Fruit fly (Drosophila melanogaster) whole organism, embryonic: ENCODE results near the gene CG14339.
A peak's percentile ranks its signal among the peaks of the same experiment; 100 is the strongest.

ENCODE experiments used
- Antp ChIP-seq: fragments of 200-800 bp; sonication (Bioruptor generic); optimal IDR thresholded peaks from 3 replicates; lab custom pipeline; 2016; ENCODE audit warnings: missing biosample characterization, missing genetic modification characterization
- Asciz ChIP-seq: fragments of 200-800 bp; sonication (Bioruptor generic); optimal IDR thresholded peaks from 2 replicates; lab custom pipeline; 2017; ENCODE audit warnings: missing biosample characterization, mild to moderate bottlenecking, missing genetic modification characterization, missing genetic modification reagents
- B-H1 ChIP-seq: fragments of 200-800 bp; sonication (Bioruptor generic); IDR thresholded peaks from 3 replicates; pipeline ENCODE4 v1.3.6; 2022; ENCODE audit warnings: missing biosample characterization, missing genetic modification characterization
- CG10147 ChIP-seq: fragments of 200-800 bp; sonication (Bioruptor generic); optimal IDR thresholded peaks from 2 replicates; lab custom pipeline; 2019; ENCODE audit warnings: missing biosample characterization, mild to moderate bottlenecking, missing genetic modification characterization, moderate library complexity
- CG10321 ChIP-seq: fragments of 200-800 bp; sonication (Bioruptor generic); IDR thresholded peaks from 2 replicates; pipeline ENCODE4 v1.3.6; 2022; ENCODE audit warnings: missing biosample characterization, missing genetic modification characterization
- CG10366 ChIP-seq: fragments of 200-800 bp; sonication (Bioruptor generic); IDR thresholded peaks from 2 replicates; pipeline ENCODE4 v1.3.6; 2022; ENCODE audit warnings: missing biosample characterization, missing genetic modification characterization
- CG11093 ChIP-seq: fragments of 200-800 bp; sonication (Bioruptor generic); IDR thresholded peaks from 3 replicates; pipeline ENCODE4 v1.3.6; 2022; ENCODE audit warnings: missing biosample characterization, missing genetic modification characterization
- CG12769 ChIP-seq: fragments of 200-800 bp; sonication (Bioruptor generic); optimal IDR thresholded peaks from 2 replicates; lab custom pipeline; 2019; ENCODE audit warnings: missing biosample characterization, mild to moderate bottlenecking, missing genetic modification characterization, moderate library complexity
- CG15011 ChIP-seq: fragments of 200-800 bp; sonication (Bioruptor generic); optimal IDR thresholded peaks from 3 replicates; lab custom pipeline; 2018; ENCODE audit warnings: missing biosample characterization, mild to moderate bottlenecking, missing genetic modification characterization
- CG1529 ChIP-seq: fragments of 200-800 bp; sonication (Bioruptor generic); optimal IDR thresholded peaks from 3 replicates; lab custom pipeline; 2018; ENCODE audit warnings: missing biosample characterization, missing genetic modification characterization
- CG15514 ChIP-seq: fragments of 200-800 bp; sonication (Bioruptor generic); optimal IDR thresholded peaks from 3 replicates; lab custom pipeline; 2017; ENCODE audit warnings: missing biosample characterization, missing genetic modification characterization, mild to moderate bottlenecking, moderate library complexity, missing genetic modification reagents
- CG1602 ChIP-seq: fragments of 200-800 bp; sonication (Bioruptor generic); optimal IDR thresholded peaks from 3 replicates; lab custom pipeline; 2016; ENCODE audit warnings: missing biosample characterization, missing genetic modification characterization
- CG17912 ChIP-seq: fragments of 200-800 bp; sonication (Bioruptor generic); optimal IDR thresholded peaks from 2 replicates; lab custom pipeline; 2018; ENCODE audit warnings: missing biosample characterization, mild to moderate bottlenecking, missing genetic modification characterization
- CG18262 ChIP-seq: fragments of 200-800 bp; optimal IDR thresholded peaks from 3 replicates; lab custom pipeline; 2019; ENCODE audit warnings: missing biosample characterization, mild to moderate bottlenecking, missing genetic modification characterization, moderate library complexity
- CG31441 ChIP-seq: fragments of 200-800 bp; sonication (Bioruptor generic); IDR thresholded peaks from 2 replicates; pipeline ENCODE4 v1.3.6; 2022; ENCODE audit warnings: missing biosample characterization, missing genetic modification characterization
- CG3281 ChIP-seq: fragments of 200-800 bp; sonication (Bioruptor generic); optimal IDR thresholded peaks from 3 replicates; lab custom pipeline; 2017; ENCODE audit warnings: missing biosample characterization, mild to moderate bottlenecking, missing genetic modification characterization
- CG43689 ChIP-seq: fragments of 200-800 bp; sonication (Bioruptor generic); IDR thresholded peaks from 2 replicates; pipeline ENCODE4 v1.3.6; 2022; ENCODE audit warnings: missing biosample characterization, missing genetic modification characterization
- CG4617 ChIP-seq: fragments of 200-800 bp; sonication (Bioruptor generic); optimal IDR thresholded peaks from 3 replicates; lab custom pipeline; 2016; ENCODE audit warnings: missing biosample characterization, missing genetic modification characterization, borderline replicate concordance
- CG7963 ChIP-seq: fragments of 200-800 bp; sonication (Bioruptor generic); IDR thresholded peaks from 3 replicates; pipeline ENCODE4 v1.3.6; 2022; ENCODE audit warnings: missing biosample characterization, missing genetic modification characterization; ENCODE audit not compliant: partially characterized antibody
- CG8765 ChIP-seq: fragments of 200-800 bp; sonication (Bioruptor generic); IDR thresholded peaks from 2 replicates; pipeline ENCODE4 v1.3.6; 2022; ENCODE audit warnings: missing biosample characterization, missing genetic modification characterization
- CG9817 ChIP-seq: fragments of 200-800 bp; sonication (Bioruptor generic); optimal IDR thresholded peaks from 2 replicates; lab custom pipeline; 2018; ENCODE audit warnings: missing biosample characterization, mild to moderate bottlenecking, missing genetic modification characterization, moderate library complexity
- Dfd ChIP-seq, 2 experiments: fragments of >200 bp; optimal IDR thresholded peaks; 2 replicates each; lab custom pipeline; 2017; ENCODE audit warnings: missing biosample characterization in 2 of 2, missing genetic modification characterization in 2 of 2
- H15 ChIP-seq: fragments of 200-800 bp; sonication (Bioruptor generic); IDR thresholded peaks from 3 replicates; pipeline ENCODE4 v1.3.6; 2022; ENCODE audit warnings: missing biosample characterization, missing genetic modification characterization
- Hmr ChIP-seq: fragments of 200-800 bp; sonication (Bioruptor generic); optimal IDR thresholded peaks from 3 replicates; lab custom pipeline; 2017; ENCODE audit warnings: mild to moderate bottlenecking, missing biosample characterization, missing genetic modification reagents, missing genetic modification characterization
- Hsf ChIP-seq: fragments of 200-800 bp; sonication (Bioruptor generic); optimal IDR thresholded peaks from 3 replicates; lab custom pipeline; 2016; ENCODE audit warnings: missing biosample characterization, missing genetic modification characterization
- MBD-R2 ChIP-seq: fragments of 200-800 bp; sonication (Bioruptor generic); IDR thresholded peaks from 2 replicates; pipeline ENCODE4 v1.3.6; 2022; ENCODE audit warnings: missing biosample characterization, missing genetic modification characterization
- NK7.1 ChIP-seq: fragments of 200-800 bp; sonication (Bioruptor generic); optimal IDR thresholded peaks from 3 replicates; lab custom pipeline; 2016; ENCODE audit warnings: missing biosample characterization, missing genetic modification characterization
- PHDP ChIP-seq: fragments of 200-800 bp; sonication (Bioruptor generic); optimal IDR thresholded peaks from 3 replicates; lab custom pipeline; 2018; ENCODE audit warnings: missing biosample characterization, mild to moderate bottlenecking, missing genetic modification characterization, moderate library complexity
- Xrp1 ChIP-seq: fragments of 200-800 bp; sonication (Bioruptor generic); IDR thresholded peaks from 2 replicates; pipeline ENCODE4 v1.3.6; 2022; ENCODE audit warnings: missing biosample characterization, missing genetic modification characterization
- al ChIP-seq: fragments of 200-800 bp; sonication (Bioruptor generic); IDR thresholded peaks from 2 replicates; pipeline ENCODE4 v1.3.6; 2022; ENCODE audit warnings: missing biosample characterization, missing genetic modification characterization
- ap ChIP-seq: fragments of 200-800 bp; sonication (Bioruptor generic); IDR thresholded peaks from 2 replicates; pipeline ENCODE4 v1.3.6; 2022; ENCODE audit warnings: missing biosample characterization, missing genetic modification characterization
- btn ChIP-seq: fragments of 200-800 bp; sonication (Bioruptor generic); optimal IDR thresholded peaks from 2 replicates; lab custom pipeline; 2016; ENCODE audit warnings: missing biosample characterization, missing genetic modification characterization
- cas ChIP-seq: fragments of 200-800 bp; sonication (Bioruptor generic); IDR thresholded peaks from 2 replicates; pipeline ENCODE4 v1.3.6; 2022; ENCODE audit warnings: missing biosample characterization, missing genetic modification characterization
- fd64A ChIP-seq: fragments of 200-800 bp; sonication (Bioruptor generic); optimal IDR thresholded peaks from 3 replicates; lab custom pipeline; 2018; ENCODE audit warnings: missing biosample characterization, mild to moderate bottlenecking, missing genetic modification characterization
- gcm ChIP-seq: fragments of 200-800 bp; sonication (Bioruptor generic); optimal IDR thresholded peaks from 2 replicates; lab custom pipeline; 2019; ENCODE audit warnings: missing biosample characterization, mild to moderate bottlenecking, missing genetic modification characterization, moderate library complexity
- gt ChIP-seq: fragments of 200-800 bp; sonication (Bioruptor generic); IDR thresholded peaks from 2 replicates; pipeline ENCODE4 v1.3.6; 2022; ENCODE audit warnings: missing biosample characterization, missing genetic modification characterization
- ham ChIP-seq: fragments of 200-800 bp; sonication (Bioruptor generic); IDR thresholded peaks from 2 replicates; pipeline ENCODE4 v1.3.6; 2022; ENCODE audit warnings: missing biosample characterization, missing genetic modification characterization
- hb ChIP-seq: fragments of 200-800 bp; sonication (Bioruptor generic); IDR thresholded peaks from 3 replicates; pipeline ENCODE4 v1.3.6; 2022; ENCODE audit warnings: missing biosample characterization, missing genetic modification characterization; ENCODE audit not compliant: partially characterized antibody
- hbn ChIP-seq: fragments of 200-800 bp; sonication (Bioruptor generic); IDR thresholded peaks from 2 replicates; pipeline ENCODE4 v1.3.6; 2022; ENCODE audit warnings: missing biosample characterization, missing genetic modification characterization; ENCODE audit not compliant: partially characterized antibody
- kay ChIP-seq: fragments of 200-800 bp; sonication (Bioruptor generic); optimal IDR thresholded peaks from 2 replicates; lab custom pipeline; 2016; ENCODE audit warnings: missing biosample characterization, missing genetic modification characterization
- nom ChIP-seq: fragments of 200-800 bp; sonication (Bioruptor generic); optimal IDR thresholded peaks from 2 replicates; lab custom pipeline; 2017; ENCODE audit warnings: missing biosample characterization, missing genetic modification characterization, mild to moderate bottlenecking, moderate library complexity, missing genetic modification reagents
- onecut ChIP-seq: fragments of 200-800 bp; sonication (Bioruptor generic); IDR thresholded peaks from 2 replicates; pipeline ENCODE4 v1.3.6; 2022; ENCODE audit warnings: missing biosample characterization, missing genetic modification characterization
- otp ChIP-seq: fragments of 200-800 bp; sonication (Bioruptor generic); IDR thresholded peaks from 3 replicates; pipeline ENCODE4, ENCODE4 v1.3.6; 2022; ENCODE audit warnings: missing biosample characterization, missing genetic modification characterization
- prd ChIP-seq, 3 experiments: fragments of >200 bp in 2 of 3; fragments of 200-800 bp in 1 of 3; sonication (Bioruptor generic) in 1 of 3; optimal IDR thresholded peaks in 2 of 3; IDR thresholded peaks in 1 of 3; 2 replicates in 2 of 3; 3 replicates in 1 of 3; pipeline versions ENCODE4 v1.3.6 to Lab custom; 2017 to 2022; ENCODE audit warnings: missing biosample characterization in 1 of 3, missing genetic modification characterization in 1 of 3
- pros ChIP-seq: fragments of 200-800 bp; sonication (Bioruptor generic); optimal IDR thresholded peaks from 3 replicates; lab custom pipeline; 2019; ENCODE audit warnings: missing biosample characterization, mild to moderate bottlenecking, missing genetic modification characterization, moderate library complexity
- rib ChIP-seq: fragments of 200-800 bp; sonication (Bioruptor generic); IDR thresholded peaks from 2 replicates; pipeline ENCODE4 v1.3.6; 2022; ENCODE audit warnings: missing biosample characterization, missing genetic modification characterization
- run ChIP-seq: fragments of 200-800 bp; sonication (Bioruptor generic); optimal IDR thresholded peaks from 3 replicates; lab custom pipeline; 2018; ENCODE audit warnings: missing biosample characterization, mild to moderate bottlenecking, missing genetic modification characterization
- sna ChIP-seq: fragments of 200-800 bp; sonication (Bioruptor generic); IDR thresholded peaks from 2 replicates; pipeline ENCODE4 v1.3.6; 2022; ENCODE audit warnings: missing biosample characterization, missing genetic modification characterization; ENCODE audit not compliant: partially characterized antibody
- ttk ChIP-seq: fragments of 200-800 bp; sonication (Bioruptor generic); IDR thresholded peaks from 2 replicates; pipeline ENCODE4 v2.1.2; 2022; ENCODE audit warnings: missing biosample characterization, missing genetic modification characterization
- wor ChIP-seq: fragments of 200-800 bp; sonication (Bioruptor generic); IDR thresholded peaks from 2 replicates; pipeline ENCODE4 v1.3.6; 2022; ENCODE audit warnings: missing biosample characterization, missing genetic modification characterization

CG14339 gene

DNA sequence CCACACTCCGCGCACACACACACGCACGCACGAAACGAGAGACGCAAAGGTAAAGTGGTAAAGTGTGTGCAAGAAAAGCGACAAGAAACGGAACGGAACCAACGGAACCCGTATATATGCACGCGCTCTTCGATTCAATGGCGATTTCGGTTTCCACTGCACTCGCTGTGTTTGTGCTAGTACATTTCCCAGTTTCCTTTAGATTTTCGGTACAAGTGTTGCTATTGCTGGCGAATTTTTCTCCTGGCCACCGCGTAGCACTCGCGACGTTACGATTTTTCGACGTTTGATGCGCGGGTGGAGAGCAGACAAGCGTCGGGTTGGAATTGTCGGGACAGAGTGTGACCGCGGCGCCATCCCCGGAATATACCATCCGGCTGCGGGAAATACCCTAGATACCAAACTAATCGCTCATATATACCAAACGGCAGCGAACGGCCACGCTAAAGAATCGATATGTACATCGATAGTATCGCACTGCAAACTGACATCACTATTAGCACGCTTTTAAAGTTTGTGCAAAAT lies 30.8 kb upstream of the CG14339 start, which contains the start of the genes S and ast (continued):
- TF ChIP-seq CG15011 (GFP tag; lab: Kevin White, UChicago) (no peak), CG43689 (GFP tag; lab: Robert Waterston, UW) (no peak), Asciz (GFP tag; lab: Kevin White, UChicago) (no peak), CG4617 (peak; percentile 71), CG15514 (peak; percentile 84), CG10147 (GFP tag; lab: Kevin White, UChicago) (no peak), H15 (GFP tag; lab: Robert Waterston, UW) (no peak), wor (GFP tag; lab: Robert Waterston, UW) (no peak), hb (peak; percentile 97), sna (peak; percentile 95), ap (no peak), gcm (GFP tag; lab: Kevin White, UChicago) (peak; percentile 76), CG7963 (GFP tag; lab: Robert Waterston, UW) (peak; percentile 92), fd64A (GFP tag; lab: Kevin White, UChicago) (no peak), run (no peak), Dfd (GFP tag; optimal IDR thresholded peaks at IDR 0.05; lab: Kevin White, UChicago) (no peak), Hsf (GFP tag; lab: Kevin White, UChicago) (peak; percentile 20), prd (optimal IDR thresholded peaks at IDR 0.05; lab: Kevin White, UChicago) (no peak), prd (GFP tag; IDR thresholded peaks at IDR 0.05; lab: Robert Waterston, UW) (no peak), al (0 out of 2 replicates have a peak, but pooled peaks have one; percentile 34), hbn (GFP tag; lab: Robert Waterston, UW) (peak; percentile 97), CG1529 (no peak), gt (GFP tag; lab: Robert Waterston, UW) (no peak), CG10321 (GFP tag; lab: Robert Waterston, UW) (no peak), B-H1 (no peak), CG3281 (no peak), CG10366 (GFP tag; lab: Robert Waterston, UW) (no peak), CG18262 (tag; lab: Kevin White, UChicago) (peak; percentile 18), rib (GFP tag; lab: Robert Waterston, UW) (peak; percentile 59; the same call in 1 of the 2 replicates), NK7.1 (no peak), otp (0 out of 3 replicates have a peak, but pooled peaks have one; percentile 12), nom (GFP tag; lab: Kevin White, UChicago) (peak; percentile 61), CG17912 (peak; percentile 20), CG8765 (GFP tag; lab: Robert Waterston, UW) (no peak), ttk (GFP tag; lab: Robert Waterston, UW) (no peak), pros (GFP tag; lab: Kevin White, UChicago) (peak; percentile 49), cas (GFP tag; lab: Robert Waterston, UW) (0 out of 2 replicates have a peak, but pooled peaks have one; percentile 26), MBD-R2 (GFP tag; lab: Robert Waterston, UW) (peak; percentile 90), PHDP (tag; lab: Kevin White, UChicago) (peak; percentile 39), CG1602 (GFP tag; lab: Kevin White, UChicago) (no peak), Hmr (GFP tag; lab: Kevin White, UChicago) (peak; percentile 77), kay (no peak), CG12769 (tag; lab: Kevin White, UChicago) (no peak), CG31441 (GFP tag; lab: Robert Waterston, UW) (0 out of 2 replicates have a peak, but pooled peaks have one; percentile 28), onecut (GFP tag; lab: Robert Waterston, UW) (peak; percentile 23; the same call in 1 of the 2 replicates), Antp (GFP tag; lab: Kevin White, UChicago) (peak; percentile 40), CG11093 (GFP tag; lab: Robert Waterston, UW) (no peak), btn (no peak), CG9817 (tag; lab: Kevin White, UChicago) (peak; percentile 18), Xrp1 (GFP tag; lab: Robert Waterston, UW) (peak; percentile 14; the same call in 1 of the 2 replicates), ham (GFP tag; lab: Robert Waterston, UW) (no peak)
